Fruit fly (Drosophila melanogaster): ENCODE results near the gene Drak.

The Drak gene

dm6 chrX:11449476-11450119 is 43.3 kb upstream of the Drak start (continued):
- TF ChIP-seq eve (GFP tag; optimal IDR thresholded peaks at IDR 0.05) (peak in 1 of 2 experiments; percentile 92), CG14710 (tag; optimal IDR thresholded peaks at IDR 0.05) (peak; percentile 44), Deaf1 (tag; optimal IDR thresholded peaks at IDR 0.05) (peak; percentile 55), tna (GFP tag; IDR thresholded peaks at IDR 0.05; ENCODE audit: partially characterized antibody) (no peak), CG4328 (GFP tag; optimal IDR thresholded peaks at IDR 0.05) (peak; percentile 77), CG15601 (tag; optimal IDR thresholded peaks at IDR 0.05) (peak; percentile 50), ap (GFP tag; IDR thresholded peaks at IDR 0.05) (peak; percentile 80), hb (GFP tag; IDR thresholded peaks at IDR 0.05; ENCODE audit: partially characterized antibody) (no peak), MESR4 (GFP tag; optimal IDR thresholded peaks at IDR 0.05) (peak; percentile 19), CHES-1-like (GFP tag; optimal IDR thresholded peaks at IDR 0.05) (peak; percentile 86), stc (GFP tag; IDR thresholded peaks at IDR 0.05) (peak; percentile 83), CG6175 (GFP tag; IDR thresholded peaks at IDR 0.05) (0 out of 3 replicates have a peak, but pooled peaks have one; percentile 63), sna (GFP tag; IDR thresholded peaks at IDR 0.05; ENCODE audit: partially characterized antibody) (no peak), ttk (GFP tag; IDR thresholded peaks at IDR 0.05) (peak; percentile 86), Sry-β (GFP tag; optimal IDR thresholded peaks at IDR 0.05) (no peak), sens (GFP tag) (peak; percentile 97), CG8089 (GFP tag; optimal IDR thresholded peaks at IDR 0.05) (peak; percentile 81), chn (GFP tag; optimal IDR thresholded peaks at IDR 0.05) (peak; percentile 71), zen2 (GFP tag; IDR thresholded peaks at IDR 0.05; ENCODE audit: partially characterized antibody) (no peak), CG15073 (GFP tag; optimal IDR thresholded peaks at IDR 0.05) (no peak), pzg (GFP tag; optimal IDR thresholded peaks at IDR 0.05) (peak; percentile 5), Sox102F (GFP tag; optimal IDR thresholded peaks at IDR 0.05) (peak; percentile 86), fd3F (GFP tag; optimal IDR thresholded peaks at IDR 0.05) (peak; percentile 80), CG1832 (GFP tag; optimal IDR thresholded peaks at IDR 0.05) (no peak), CG15011 (GFP tag; optimal IDR thresholded peaks at IDR 0.05) (peak; percentile 60), HHEX (GFP tag; optimal IDR thresholded peaks at IDR 0.05) (peak; percentile 78), CG5245 (GFP tag; optimal IDR thresholded peaks at IDR 0.05) (peak; percentile 74), Usf (GFP tag; optimal IDR thresholded peaks at IDR 0.05) (peak; percentile 52), lov (optimal IDR thresholded peaks at IDR 0.05) (no peak), lov (GFP tag; IDR thresholded peaks at IDR 0.05) (peak; percentile 51; the same call in 1 of the 3 replicates), zf30C (GFP tag; optimal IDR thresholded peaks at IDR 0.05) (no peak), CG3163 (GFP tag; optimal IDR thresholded peaks at IDR 0.05) (peak; percentile 64), CG9797 (GFP tag; optimal IDR thresholded peaks at IDR 0.05) (no peak), ci (GFP tag; IDR thresholded peaks at IDR 0.05) (peak; percentile 94), Six4 (GFP tag; optimal IDR thresholded peaks at IDR 0.05) (peak; percentile 70), gfzf (GFP tag; optimal IDR thresholded peaks at IDR 0.05) (no peak), Nf-YA (GFP tag; IDR thresholded peaks at IDR 0.05) (peak; percentile 71), h (optimal IDR thresholded peaks at IDR 0.05) (no peak), btn (GFP tag; optimal IDR thresholded peaks at IDR 0.05) (peak; percentile 68), CG18619 (GFP tag; optimal IDR thresholded peaks at IDR 0.05) (peak; percentile 85), CG2875 (GFP tag; optimal IDR thresholded peaks at IDR 0.05) (peak; percentile 53), ac (GFP tag; optimal IDR thresholded peaks at IDR 0.05) (peak; percentile 17), CG1792 (GFP tag; optimal IDR thresholded peaks at IDR 0.05) (peak; percentile 84), CG2202 (tag; optimal IDR thresholded peaks at IDR 0.05) (peak; percentile 43), onecut (GFP tag; IDR thresholded peaks at IDR 0.05) (peak; percentile 74), sim (GFP tag; IDR thresholded peaks at IDR 0.05) (peak; percentile 52; the same call in 1 of the 2 replicates), CG11247 (GFP tag; IDR thresholded peaks at IDR 0.05) (peak; percentile 90), CG5953 (GFP tag; IDR thresholded peaks at IDR 0.05) (peak; percentile 89), CG4424 (GFP tag; optimal IDR thresholded peaks at IDR 0.05) (peak; percentile 75), yki (optimal IDR thresholded peaks at IDR 0.05) (no peak), Spps (tag; optimal IDR thresholded peaks at IDR 0.05) (peak; percentile 33)

Data from whole organism, embryonic.